Fruit fly (Drosophila melanogaster) whole organism, embryonic: ENCODE measurements around the gene CG11811.

Source experiments
- Awh ChIP-seq: fragments of 200-800 bp; sonication (Bioruptor generic); IDR thresholded peaks from 2 replicates; pipeline ENCODE4, ENCODE4 v1.3.6; 2022; ENCODE audit warnings: missing biosample characterization, missing genetic modification characterization
- B-H2 ChIP-seq: fragments of 200-800 bp; sonication (Bioruptor generic); optimal IDR thresholded peaks from 2 replicates; lab custom pipeline; 2018; ENCODE audit warnings: missing biosample characterization, mild to moderate bottlenecking, missing genetic modification characterization
- BEAF-32 ChIP-seq: fragments of 200-800 bp; sonication (Bioruptor generic); optimal IDR thresholded peaks from 3 replicates; lab custom pipeline; 2017; ENCODE audit warnings: missing biosample characterization, missing genetic modification characterization, mild to moderate bottlenecking, moderate library complexity, missing genetic modification reagents
- CG10209 ChIP-seq: fragments of 200-800 bp; sonication (Bioruptor generic); optimal IDR thresholded peaks from 3 replicates; lab custom pipeline; 2017; ENCODE audit warnings: missing biosample characterization, mild to moderate bottlenecking, missing genetic modification characterization, missing genetic modification reagents
- CG10462 ChIP-seq: fragments of 200-800 bp; sonication (Bioruptor generic); optimal IDR thresholded peaks from 2 replicates; lab custom pipeline; 2016; ENCODE audit warnings: missing biosample characterization, missing genetic modification characterization
- CG11696 ChIP-seq: fragments of 200-800 bp; sonication (Bioruptor generic); IDR thresholded peaks from 2 replicates; pipeline ENCODE4 v1.3.6; 2022; ENCODE audit warnings: missing biosample characterization, missing genetic modification characterization
- CG13775 ChIP-seq: fragments of 200-800 bp; sonication (Bioruptor generic); optimal IDR thresholded peaks from 3 replicates; lab custom pipeline; 2017; ENCODE audit warnings: missing biosample characterization, mild to moderate bottlenecking, missing genetic modification characterization
- CG1603 ChIP-seq: fragments of 200-800 bp; sonication (Bioruptor generic); optimal IDR thresholded peaks from 2 replicates; lab custom pipeline; 2019; ENCODE audit warnings: missing biosample characterization, mild to moderate bottlenecking, missing genetic modification characterization, moderate library complexity
- CG18476 ChIP-seq: fragments of 200-800 bp; sonication (Bioruptor generic); optimal IDR thresholded peaks from 2 replicates; lab custom pipeline; 2016; ENCODE audit warnings: missing biosample characterization, mild to moderate bottlenecking, missing genetic modification characterization
- CG2712 ChIP-seq: fragments of 200-800 bp; optimal IDR thresholded peaks from 3 replicates; lab custom pipeline; 2019; ENCODE audit warnings: missing biosample characterization, mild to moderate bottlenecking, missing genetic modification characterization, moderate library complexity
- CG30403 ChIP-seq: fragments of 200-800 bp; sonication (Bioruptor generic); optimal IDR thresholded peaks from 3 replicates; lab custom pipeline; 2016; ENCODE audit warnings: missing biosample characterization, missing genetic modification characterization
- CG31224 ChIP-seq: fragments of 200-800 bp; sonication (Bioruptor generic); IDR thresholded peaks from 2 replicates; pipeline ENCODE4 v1.3.6; 2022; ENCODE audit warnings: missing biosample characterization, missing genetic modification characterization
- CG3995 ChIP-seq: fragments of 200-800 bp; sonication (Bioruptor generic); optimal IDR thresholded peaks from 3 replicates; lab custom pipeline; 2016; ENCODE audit warnings: missing biosample characterization, missing genetic modification characterization
- CG4617 ChIP-seq: fragments of 200-800 bp; sonication (Bioruptor generic); optimal IDR thresholded peaks from 3 replicates; lab custom pipeline; 2016; ENCODE audit warnings: missing biosample characterization, missing genetic modification characterization, borderline replicate concordance
- CG4730 ChIP-seq: fragments of 200-800 bp; sonication (Bioruptor generic); IDR thresholded peaks from 2 replicates; pipeline ENCODE4 v1.3.6; 2022; ENCODE audit warnings: missing biosample characterization, missing genetic modification characterization
- CG5953 ChIP-seq: fragments of 200-800 bp; sonication (Bioruptor generic); IDR thresholded peaks from 2 replicates; pipeline ENCODE4 v1.3.6; 2022; ENCODE audit warnings: missing biosample characterization, missing genetic modification characterization
- CG7271 ChIP-seq: fragments of 200-800 bp; sonication (Bioruptor generic); optimal IDR thresholded peaks from 2 replicates; lab custom pipeline; 2018; ENCODE audit warnings: missing biosample characterization, mild to moderate bottlenecking, missing genetic modification characterization, moderate library complexity
- CG8290 ChIP-seq, 3 experiments: fragments of 200-800 bp; sonication (Bioruptor generic); optimal IDR thresholded peaks; 2 replicates each; lab custom pipeline; 2016 to 2019; ENCODE audit warnings: missing biosample characterization in 3 of 3, missing genetic modification characterization in 3 of 3, mild to moderate bottlenecking in 2 of 3, moderate library complexity in 1 of 3
- D ChIP-seq, 2 experiments: fragments of 200-800 bp in 1 of 2; fragments of >200 bp in 1 of 2; sonication (Bioruptor generic) in 1 of 2; optimal IDR thresholded peaks; 2 replicates in 1 of 2; 3 replicates in 1 of 2; lab custom pipeline; 2017; ENCODE audit warnings: mild to moderate bottlenecking in 1 of 2, missing biosample characterization in 1 of 2, missing genetic modification characterization in 1 of 2, missing genetic modification reagents in 1 of 2
- Dbx ChIP-seq: fragments of 200-800 bp; sonication (Bioruptor generic); IDR thresholded peaks from 3 replicates; pipeline ENCODE4 v1.3.6; 2022; ENCODE audit warnings: missing biosample characterization, missing genetic modification characterization
- HHEX ChIP-seq: fragments of 200-800 bp; sonication (Bioruptor generic); optimal IDR thresholded peaks from 3 replicates; lab custom pipeline; 2017; ENCODE audit warnings: missing biosample characterization, mild to moderate bottlenecking, missing genetic modification characterization, missing genetic modification reagents
- HLHmδ ChIP-seq: fragments of 200-800 bp; sonication (Bioruptor generic); optimal IDR thresholded peaks from 2 replicates; lab custom pipeline; 2018; ENCODE audit warnings: missing biosample characterization, mild to moderate bottlenecking, missing genetic modification characterization, moderate library complexity
- Hey ChIP-seq: fragments of 200-800 bp; sonication (Bioruptor generic); optimal IDR thresholded peaks from 3 replicates; lab custom pipeline; 2018; ENCODE audit warnings: missing biosample characterization, mild to moderate bottlenecking, missing genetic modification characterization
- Lhr ChIP-seq: fragments of 200-800 bp; sonication (Bioruptor generic); optimal IDR thresholded peaks from 3 replicates; lab custom pipeline; 2017; ENCODE audit warnings: mild to moderate bottlenecking, missing biosample characterization, missing genetic modification reagents, missing genetic modification characterization
- Sin3A ChIP-seq: fragments of >200 bp; optimal IDR thresholded peaks from 2 replicates; lab custom pipeline; 2018
- Sry-δ ChIP-seq: fragments of 200-800 bp; sonication (Bioruptor generic); optimal IDR thresholded peaks from 2 replicates; lab custom pipeline; 2016; ENCODE audit warnings: missing biosample characterization, missing genetic modification characterization
- aop ChIP-seq: fragments of 200-800 bp; sonication (Bioruptor generic); IDR thresholded peaks from 2 replicates; pipeline ENCODE4 v1.3.6; 2022; ENCODE audit warnings: missing biosample characterization, missing genetic modification characterization
- ap ChIP-seq: fragments of 200-800 bp; sonication (Bioruptor generic); IDR thresholded peaks from 2 replicates; pipeline ENCODE4 v1.3.6; 2022; ENCODE audit warnings: missing biosample characterization, missing genetic modification characterization
- bbx ChIP-seq: fragments of 200-800 bp; sonication (Bioruptor generic); IDR thresholded peaks from 2 replicates; pipeline ENCODE4 v1.3.6; 2022; ENCODE audit warnings: missing biosample characterization, missing genetic modification characterization; ENCODE audit not compliant: partially characterized antibody
- chinmo ChIP-seq: fragments of 200-800 bp; sonication (Bioruptor generic); IDR thresholded peaks from 4 replicates; pipeline ENCODE4 v1.3.6; 2022; ENCODE audit warnings: missing biosample characterization, missing genetic modification characterization; ENCODE audit not compliant: partially characterized antibody
- chn ChIP-seq: fragments of 200-800 bp; sonication (Bioruptor generic); optimal IDR thresholded peaks from 2 replicates; lab custom pipeline; 2016; ENCODE audit warnings: missing biosample characterization, missing genetic modification characterization
- croc ChIP-seq: fragments of 200-800 bp; sonication (Bioruptor generic); conservative IDR thresholded peaks from 3 replicates; pipeline ENCODE4 v1.3.6; 2022; ENCODE audit warnings: missing biosample characterization, missing genetic modification characterization
- emc ChIP-seq: fragments of 200-800 bp; sonication (Bioruptor generic); optimal IDR thresholded peaks from 2 replicates; lab custom pipeline; 2016; ENCODE audit warnings: missing biosample characterization, missing genetic modification characterization
- esg ChIP-seq: fragments of 200-800 bp; sonication (Bioruptor generic); conservative IDR thresholded peaks from 2 replicates; pipeline ENCODE4 v1.3.6; 2022; ENCODE audit warnings: missing biosample characterization, missing genetic modification characterization
- eyg ChIP-seq: fragments of 200-800 bp; sonication (Bioruptor generic); optimal IDR thresholded peaks from 3 replicates; lab custom pipeline; 2016; ENCODE audit warnings: missing biosample characterization, missing genetic modification characterization
- gce ChIP-seq: fragments of 200-800 bp; sonication (Bioruptor generic); IDR thresholded peaks from 3 replicates; pipeline ENCODE4 v1.3.6; 2022; ENCODE audit warnings: missing biosample characterization, missing genetic modification characterization
- gem ChIP-seq: fragments of 200-800 bp; sonication (Bioruptor generic); optimal IDR thresholded peaks from 2 replicates; lab custom pipeline; 2019; ENCODE audit warnings: missing biosample characterization, mild to moderate bottlenecking, missing genetic modification characterization, moderate library complexity
- hkb ChIP-seq, 2 experiments: fragments of 200-800 bp in 1 of 2; fragments of >200 bp in 1 of 2; sonication (Bioruptor generic) in 1 of 2; IDR thresholded peaks in 1 of 2; optimal IDR thresholded peaks in 1 of 2; 2 replicates each; pipeline versions ENCODE4 v1.3.6 to Lab custom; 2017 to 2022; ENCODE audit warnings: missing biosample characterization in 1 of 2, missing genetic modification characterization in 1 of 2
- kah ChIP-seq: fragments of 200-800 bp; sonication (Bioruptor generic); optimal IDR thresholded peaks from 2 replicates; lab custom pipeline; 2018; ENCODE audit warnings: missing biosample characterization, mild to moderate bottlenecking, missing genetic modification characterization
- knrl ChIP-seq: fragments of 200-800 bp; sonication (Bioruptor generic); IDR thresholded peaks from 3 replicates; pipeline ENCODE4 v1.3.6; 2022; ENCODE audit warnings: missing biosample characterization, missing genetic modification characterization; ENCODE audit not compliant: partially characterized antibody
- lbe ChIP-seq: fragments of 200-800 bp; sonication (Bioruptor generic); optimal IDR thresholded peaks from 2 replicates; lab custom pipeline; 2016; ENCODE audit warnings: missing biosample characterization, mild to moderate bottlenecking, missing genetic modification characterization
- mirr ChIP-seq: fragments of 200-800 bp; sonication (Bioruptor generic); optimal IDR thresholded peaks from 3 replicates; lab custom pipeline; 2018; ENCODE audit warnings: missing biosample characterization, mild to moderate bottlenecking, missing genetic modification characterization
- onecut ChIP-seq: fragments of 200-800 bp; sonication (Bioruptor generic); IDR thresholded peaks from 2 replicates; pipeline ENCODE4 v1.3.6; 2022; ENCODE audit warnings: missing biosample characterization, missing genetic modification characterization
- org-1 ChIP-seq: fragments of 200-800 bp; sonication (Bioruptor generic); optimal IDR thresholded peaks from 2 replicates; lab custom pipeline; 2017; ENCODE audit warnings: missing biosample characterization, missing genetic modification characterization
- salm ChIP-seq: fragments of 200-800 bp; sonication (Bioruptor generic); optimal IDR thresholded peaks from 2 replicates; lab custom pipeline; 2018; ENCODE audit warnings: missing biosample characterization, mild to moderate bottlenecking, missing genetic modification characterization
- schlank ChIP-seq: fragments of 200-800 bp; sonication (Bioruptor generic); optimal IDR thresholded peaks from 2 replicates; lab custom pipeline; 2018; ENCODE audit warnings: missing biosample characterization, mild to moderate bottlenecking, missing genetic modification characterization
- sens ChIP-seq: fragments of 200-800 bp; sonication (Bioruptor generic); peaks from one replicate; lab custom pipeline; 2016; ENCODE audit warnings: missing biosample characterization, missing genetic modification characterization
- seq ChIP-seq: fragments of 200-800 bp; sonication (Bioruptor generic); IDR thresholded peaks from 2 replicates; pipeline ENCODE4 v1.3.6; 2022; ENCODE audit warnings: missing biosample characterization, missing genetic modification characterization
- stc ChIP-seq: fragments of 200-800 bp; sonication (Bioruptor generic); IDR thresholded peaks from 2 replicates; pipeline ENCODE4 v1.3.6; 2022; ENCODE audit warnings: missing biosample characterization, missing genetic modification characterization
- stwl ChIP-seq: fragments of 200-800 bp; sonication (Bioruptor generic); optimal IDR thresholded peaks from 3 replicates; lab custom pipeline; 2018; ENCODE audit warnings: missing biosample characterization, mild to moderate bottlenecking, missing genetic modification characterization, moderate library complexity

CG11811 gene

dm6 chr3L:10734561-10734960 lies 43.7 kb downstream of the CG11811 start (continued):
- TF ChIP-seq Lhr (peak; percentile 21), CG13775 (GFP tag; lab: Kevin White, UChicago) (no peak), Awh (GFP tag; lab: Robert Waterston, UW) (peak; percentile 43; the same call in 1 of the 2 replicates), org-1 (GFP tag; lab: Kevin White, UChicago) (no peak), salm (tag; lab: Kevin White, UChicago) (peak; percentile 0), stwl (tag; lab: Kevin White, UChicago) (peak; percentile 18), esg (no peak), hkb (optimal IDR thresholded peaks at IDR 0.05; lab: Kevin White, UChicago) (no peak), hkb (GFP tag; IDR thresholded peaks at IDR 0.05; lab: Robert Waterston, UW) (peak; percentile 43; the same call in 1 of the 2 replicates), gce (GFP tag; lab: Robert Waterston, UW) (peak; percentile 66; the same call in 1 of the 3 replicates), schlank (peak; percentile 0), CG4617 (GFP tag; lab: Kevin White, UChicago) (no peak), CG7271 (tag; lab: Kevin White, UChicago) (peak; percentile 46), CG4730 (GFP tag; lab: Robert Waterston, UW) (no peak), HHEX (GFP tag; lab: Kevin White, UChicago) (peak; percentile 49), CG3995 (no peak), kah (GFP tag; lab: Kevin White, UChicago) (peak; percentile 27), bbx (no peak), aop (GFP tag; lab: Robert Waterston, UW) (no peak), CG10209 (no peak), emc (GFP tag; lab: Kevin White, UChicago) (no peak), CG10462 (no peak), D (optimal IDR thresholded peaks at IDR 0.05; lab: Kevin White, UChicago) (no peak), D (GFP tag; optimal IDR thresholded peaks at IDR 0.05; lab: Kevin White, UChicago) (peak; percentile 8), CG18476 (GFP tag; lab: Kevin White, UChicago) (no peak), chn (no peak), CG1603 (tag; lab: Kevin White, UChicago) (peak; percentile 32), Sry-δ (GFP tag; lab: Kevin White, UChicago) (no peak), Hey (tag; lab: Kevin White, UChicago) (peak; percentile 57), CG2712 (peak; percentile 4), CG30403 (GFP tag; lab: Kevin White, UChicago) (no peak), seq (no peak), B-H2 (GFP tag; lab: Kevin White, UChicago) (no peak), lbe (no peak), CG5953 (GFP tag; lab: Robert Waterston, UW) (no peak), croc (GFP tag; lab: Robert Waterston, UW) (no peak), HLHmδ (GFP tag; lab: Kevin White, UChicago) (peak; percentile 87), sens (GFP tag; lab: Kevin White, UChicago) (no peak), chinmo (GFP tag; lab: Robert Waterston, UW) (no peak), BEAF-32 (GFP tag; lab: Kevin White, UChicago) (no peak), knrl (GFP tag; lab: Robert Waterston, UW) (no peak), mirr (GFP tag; lab: Kevin White, UChicago) (peak; percentile 56), CG11696 (GFP tag; lab: Robert Waterston, UW) (no peak), CG8290 (GFP tag; optimal IDR thresholded peaks at IDR 0.05; lab: Kevin White, UChicago) (no peak), CG8290 (tag; optimal IDR thresholded peaks at IDR 0.05; lab: Kevin White, UChicago) (peak in 1 of 2 experiments; percentile 51), ap (GFP tag; lab: Robert Waterston, UW) (peak; percentile 51; the same call in 1 of the 2 replicates), Sin3A (no peak), gem (tag; lab: Kevin White, UChicago) (no peak), stc (GFP tag; lab: Robert Waterston, UW) (no peak; the same call in 1 of the 2 replicates), CG31224 (0 out of 2 replicates have a peak, but pooled peaks have one; percentile 14), onecut (GFP tag; lab: Robert Waterston, UW) (peak; percentile 47), eyg (no peak), Dbx (GFP tag; lab: Robert Waterston, UW) (no peak)
